Worm (Caenorhabditis elegans) whole organism, mixed stage, embryonic: ENCODE data around the gene elo-6.

ENCODE experiments used
- M03D4.4 ChIP-seq: sonication (generic microtip); optimal IDR thresholded peaks from 2 replicates; lab custom pipeline; 2017; ENCODE audit warnings: mild to moderate bottlenecking, missing genetic modification characterization, missing compliant biosample characterization
- ceh-39 ChIP-seq: fragments of 150-350 bp; optimal IDR thresholded peaks from 2 replicates; lab custom pipeline; 2014; ENCODE audit warnings: missing biosample characterization, missing genetic modification characterization
- ceh-43 ChIP-seq: fragments of 200-800 bp; sonication (Bioruptor generic); optimal IDR thresholded peaks from 2 replicates; lab custom pipeline; 2018; ENCODE audit warnings: mild to moderate bottlenecking, missing genetic modification characterization, moderate library complexity, missing compliant biosample characterization
- ceh-83 ChIP-seq: fragments of 200-800 bp; sonication (Bioruptor generic); optimal IDR thresholded peaks from 2 replicates; lab custom pipeline; 2018; ENCODE audit warnings: mild to moderate bottlenecking, missing genetic modification characterization, missing compliant biosample characterization
- ces-1 ChIP-seq: fragments of 150-350 bp; optimal IDR thresholded peaks from 2 replicates; lab custom pipeline; 2014; ENCODE audit warnings: missing biosample characterization, missing genetic modification reagents, missing genetic modification characterization
- drap-1 ChIP-seq: fragments of 200-800 bp; sonication (Bioruptor generic); optimal IDR thresholded peaks from 3 replicates; lab custom pipeline; 2018; ENCODE audit warnings: mild to moderate bottlenecking, missing genetic modification characterization, missing compliant biosample characterization
- elt-1 ChIP-seq: sonication (generic microtip); optimal IDR thresholded peaks from 2 replicates; lab custom pipeline; 2017; ENCODE audit warnings: missing genetic modification characterization, mild to moderate bottlenecking, missing compliant biosample characterization, antibody characterized with exemption, moderate library complexity, borderline replicate concordance; ENCODE audit not compliant: insufficient read depth
- elt-3 ChIP-seq: fragments of 150-350 bp; optimal IDR thresholded peaks from 2 replicates; lab custom pipeline; 2014; ENCODE audit warnings: missing biosample characterization, missing genetic modification characterization
- flh-1 ChIP-seq: fragments of 200-800 bp; sonication (Bioruptor generic); optimal IDR thresholded peaks from 2 replicates; lab custom pipeline; 2018; ENCODE audit warnings: mild to moderate bottlenecking, missing genetic modification characterization, moderate library complexity, missing compliant biosample characterization
- ham-2 ChIP-seq: fragments of 200-800 bp; sonication (Bioruptor generic); optimal IDR thresholded peaks from 2 replicates; lab custom pipeline; 2018; ENCODE audit warnings: mild to moderate bottlenecking, missing genetic modification characterization, missing compliant biosample characterization
- lin-13 ChIP-seq: fragments of 150-350 bp; optimal IDR thresholded peaks from 2 replicates; lab custom pipeline; 2014; ENCODE audit warnings: missing biosample characterization, missing genetic modification characterization
- lin-32 ChIP-seq: fragments of 200-800 bp; sonication (Bioruptor generic); optimal IDR thresholded peaks from 2 replicates; lab custom pipeline; 2018; ENCODE audit warnings: mild to moderate bottlenecking, missing genetic modification characterization, missing compliant biosample characterization
- lsy-2 ChIP-seq: fragments of 150-350 bp; optimal IDR thresholded peaks from 2 replicates; lab custom pipeline; 2014; ENCODE audit warnings: missing biosample characterization, missing genetic modification characterization
- mep-1 ChIP-seq: fragments of 150-350 bp; optimal IDR thresholded peaks from 2 replicates; lab custom pipeline; 2017; ENCODE audit warnings: missing biosample characterization, missing genetic modification reagents, missing genetic modification characterization, inconsistent platforms
- mls-2 ChIP-seq: sonication (generic microtip); optimal IDR thresholded peaks from 2 replicates; lab custom pipeline; 2016; ENCODE audit warnings: mild to moderate bottlenecking, missing genetic modification characterization, moderate library complexity, missing compliant biosample characterization
- nhr-12 ChIP-seq: fragments of 150-350 bp; optimal IDR thresholded peaks from 2 replicates; lab custom pipeline; 2014; ENCODE audit warnings: missing biosample characterization, missing genetic modification characterization
- nhr-2 ChIP-seq: fragments of 150-350 bp; optimal IDR thresholded peaks from 2 replicates; lab custom pipeline; 2014; ENCODE audit warnings: missing biosample characterization, missing genetic modification characterization
- nhr-237 ChIP-seq: fragments of 150-350 bp; optimal IDR thresholded peaks from 2 replicates; lab custom pipeline; 2014; ENCODE audit warnings: missing biosample characterization, missing genetic modification characterization
- nhr-28 ChIP-seq: fragments of 150-350 bp; optimal IDR thresholded peaks from 2 replicates; lab custom pipeline; 2014; ENCODE audit warnings: missing biosample characterization, missing genetic modification characterization
- nhr-76 ChIP-seq: sonication (generic microtip); optimal IDR thresholded peaks from 2 replicates; lab custom pipeline; 2017; ENCODE audit warnings: missing biosample characterization, missing genetic modification characterization
- pha-4 ChIP-seq: fragments of 150-350 bp; optimal IDR thresholded peaks from 2 replicates; lab custom pipeline; 2018; ENCODE audit warnings: missing biosample characterization, missing genetic modification reagents, missing genetic modification characterization
- sem-2 ChIP-seq: fragments of 200-800 bp; sonication (Bioruptor generic); optimal IDR thresholded peaks from 2 replicates; lab custom pipeline; 2018; ENCODE audit warnings: mild to moderate bottlenecking, missing genetic modification characterization, missing compliant biosample characterization
- sptf-1 ChIP-seq: sonication (generic microtip); optimal IDR thresholded peaks from 2 replicates; lab custom pipeline; 2017; ENCODE audit warnings: mild to moderate bottlenecking, missing genetic modification characterization, moderate library complexity, missing compliant biosample characterization
- tbx-8 ChIP-seq: fragments of 200-800 bp; sonication (Bioruptor generic); optimal IDR thresholded peaks from 2 replicates; lab custom pipeline; 2018; ENCODE audit warnings: mild to moderate bottlenecking, missing genetic modification characterization, moderate library complexity, missing compliant biosample characterization
- unc-120 ChIP-seq: sonication (generic microtip); optimal IDR thresholded peaks from 2 replicates; lab custom pipeline; 2017; ENCODE audit warnings: missing genetic modification characterization, missing compliant biosample characterization; ENCODE audit not compliant: poor library complexity, severe bottlenecking
- unc-39 ChIP-seq: fragments of 150-350 bp; optimal IDR thresholded peaks from 2 replicates; lab custom pipeline; 2014; ENCODE audit warnings: missing biosample characterization, missing genetic modification characterization
- unc-62 ChIP-seq: fragments of 150-350 bp; optimal IDR thresholded peaks from 2 replicates; lab custom pipeline; 2014; ENCODE audit warnings: missing biosample characterization, missing genetic modification reagents, missing genetic modification characterization
- zip-8 ChIP-seq: fragments of 150-350 bp; optimal IDR thresholded peaks from 2 replicates; lab custom pipeline; 2014; ENCODE audit warnings: missing biosample characterization, missing genetic modification characterization
- ztf-11 ChIP-seq: fragments of 150-350 bp; optimal IDR thresholded peaks from 2 replicates; lab custom pipeline; 2014; ENCODE audit warnings: missing biosample characterization, missing genetic modification characterization

Gene elo-6

DNA sequence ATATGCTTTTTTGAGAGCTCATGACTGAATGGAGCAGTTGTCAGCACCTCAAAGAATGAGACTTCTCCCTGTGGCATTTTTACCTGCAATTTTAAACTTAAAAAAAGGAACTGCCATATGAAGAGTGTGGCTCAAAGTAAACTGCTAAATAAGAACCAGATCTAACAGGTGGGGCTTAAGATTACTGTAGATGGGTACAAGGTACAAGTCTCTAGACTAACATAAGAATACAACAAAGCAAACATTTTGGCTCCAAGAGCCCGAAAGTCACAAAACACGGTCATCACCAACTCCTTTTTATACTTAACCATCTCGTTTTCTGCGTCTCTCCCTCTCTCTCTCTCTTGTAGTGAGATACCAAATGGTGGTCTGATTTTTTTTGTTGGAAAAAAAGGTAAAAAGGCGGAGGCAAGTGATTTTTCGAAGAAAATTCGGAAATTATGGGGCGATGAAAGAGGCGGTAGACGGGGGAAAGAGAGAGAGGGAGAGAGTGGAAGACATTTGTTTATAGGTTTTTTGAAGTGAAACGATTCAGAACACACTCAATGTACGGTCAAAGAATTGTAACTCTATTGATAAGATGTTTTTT is at the start of gene elo-6:
elo-6 (minus strand) TSS at position 83 of the 589 bp plus-strand sequence.
- TF ChIP-seq lsy-2 (tag; lab: Kevin White, UChicago) (no peak), lin-32 (no peak), flh-1 (no peak), unc-62 (no peak), nhr-28 (tag; lab: Kevin White, UChicago) (no peak), sem-2 (GFP tag; lab: Kevin White, UChicago) (no peak), nhr-76 (tag; lab: Kevin White, UChicago) (no peak), nhr-12 (tag; lab: Kevin White, UChicago) (no peak), drap-1 (GFP tag; lab: Kevin White, UChicago) (no peak), ztf-11 (tag; lab: Kevin White, UChicago) (no peak), ces-1 (GFP tag; lab: Kevin White, UChicago) (no peak), pha-4 (no peak), unc-120 (tag; lab: Kevin White, UChicago) (no peak), ceh-43 (no peak), nhr-237 (tag; lab: Kevin White, UChicago) (no peak), ceh-39 (no peak), elt-1 (tag; lab: Kevin White, UChicago) (no peak), tbx-8 (GFP tag; lab: Kevin White, UChicago) (no peak)

DNA sequence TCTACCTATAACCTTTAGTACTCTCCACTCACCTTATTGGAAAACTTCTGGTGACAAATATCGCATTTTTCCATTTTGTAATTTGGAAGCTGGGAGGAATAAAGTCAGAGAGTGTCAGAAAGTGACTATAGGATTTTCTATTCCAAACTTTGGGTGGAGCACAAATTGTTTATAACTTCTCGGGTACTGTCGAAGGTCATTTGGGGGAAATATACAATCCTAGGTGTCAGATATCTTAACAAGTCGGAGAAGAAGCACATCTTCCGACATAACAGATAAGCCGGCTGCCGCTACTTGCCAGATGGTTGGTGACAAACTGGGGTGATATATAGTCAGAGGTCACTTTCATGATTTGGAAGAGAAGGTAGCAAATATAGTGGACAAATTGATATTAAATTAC is 30.8 kb upstream of the elo-6 start, which contains the start of gene ehn-3:
ehn-3 (minus strand) TSS at position 101 of the 400 bp plus-strand sequence.
- TF ChIP-seq M03D4.4 (tag; lab: Kevin White, UChicago): no peak
- TF ChIP-seq zip-8 (tag; lab: Kevin White, UChicago): no peak
- TF ChIP-seq ceh-83: no peak
- TF ChIP-seq sptf-1: no peak
- no peak for TF ChIP-seq unc-39 (tag; lab: Kevin White, UChicago)
- TF ChIP-seq ham-2 (GFP tag; lab: Kevin White, UChicago): no peak
- no peak for TF ChIP-seq drap-1 (GFP tag; lab: Kevin White, UChicago)
- no peak for TF ChIP-seq sem-2 (GFP tag; lab: Kevin White, UChicago)
- no peak for TF ChIP-seq nhr-28 (tag; lab: Kevin White, UChicago)
- TF ChIP-seq lin-13: no peak
- no peak for TF ChIP-seq nhr-2 (tag; lab: Kevin White, UChicago)
- no peak for TF ChIP-seq ceh-39
- TF ChIP-seq mep-1 (tag; lab: Kevin White, UChicago): no peak
- TF ChIP-seq ceh-43: no peak
- TF ChIP-seq pha-4: no peak
- TF ChIP-seq nhr-76 (tag; lab: Kevin White, UChicago): no peak
- no peak for TF ChIP-seq unc-120 (tag; lab: Kevin White, UChicago)
- no peak for TF ChIP-seq mls-2

DNA sequence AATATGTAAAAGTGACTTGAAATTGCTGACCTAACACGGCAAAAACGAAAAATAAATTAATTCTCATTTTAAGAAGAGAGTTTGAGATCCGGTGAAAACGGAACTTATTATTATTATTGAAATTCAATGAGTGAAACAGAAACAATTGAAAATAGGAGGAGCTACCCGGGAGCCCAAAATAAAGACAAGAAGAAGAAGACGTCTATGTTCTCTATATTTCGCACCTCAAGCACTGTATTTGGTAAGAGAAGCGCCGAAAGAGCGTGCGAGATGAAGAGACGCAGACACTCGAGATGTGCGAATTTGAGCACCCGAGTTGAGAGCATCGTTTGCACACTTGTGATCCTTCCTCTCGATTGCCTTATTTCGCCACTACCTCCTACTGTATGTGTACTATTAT is 27.3 kb upstream of the elo-6 start, which contains the start of gene spp-7:
spp-7 (minus strand) TSS at position 101 of the 400 bp plus-strand sequence.
- TF ChIP-seq ztf-11 (tag; lab: Kevin White, UChicago) (no peak), nhr-76 (tag; lab: Kevin White, UChicago) (no peak), ham-2 (GFP tag; lab: Kevin White, UChicago) (no peak), ceh-43 (no peak), nhr-12 (tag; lab: Kevin White, UChicago) (no peak), elt-3 (tag; lab: Kevin White, UChicago) (no peak), flh-1 (no peak), unc-120 (tag; lab: Kevin White, UChicago) (no peak), tbx-8 (GFP tag; lab: Kevin White, UChicago) (no peak), lin-32 (no peak), ces-1 (GFP tag; lab: Kevin White, UChicago) (no peak)

DNA sequence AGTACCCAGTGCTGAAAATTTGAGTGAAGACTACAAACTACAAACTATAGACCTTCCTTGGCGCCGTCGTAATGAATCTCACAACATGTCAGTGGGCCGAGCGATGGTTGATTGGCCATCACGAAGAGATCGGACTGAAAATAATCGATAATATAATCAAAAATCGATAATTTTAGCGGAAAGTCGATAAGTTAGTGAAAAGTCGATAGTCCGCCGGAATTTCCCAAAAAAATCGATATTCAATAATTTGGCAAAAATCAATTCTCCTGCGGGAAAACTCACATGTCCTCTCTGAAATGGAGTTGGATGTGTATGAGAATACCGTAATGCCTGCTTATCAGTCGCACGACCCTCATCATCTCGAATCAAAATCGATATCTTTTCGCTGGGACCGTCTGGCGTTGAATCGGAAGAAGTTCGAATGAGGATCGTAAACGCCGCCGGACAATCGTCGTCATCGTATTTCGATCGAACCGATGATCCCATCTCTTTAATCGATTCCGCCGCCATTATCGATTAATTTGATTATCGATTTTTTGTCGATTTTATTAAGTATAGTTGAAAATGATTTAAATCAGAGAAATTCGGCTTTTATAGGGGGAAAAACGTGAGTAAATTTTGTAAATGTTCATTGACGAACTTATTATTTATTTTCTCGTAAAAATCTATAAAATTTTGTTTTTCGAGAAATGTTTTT is 23.4 kb upstream of the elo-6 start, which contains the start of gene ZK616.8:
ZK616.8 (minus strand) TSS at position 553 of the 697 bp plus-strand sequence.
- TF ChIP-seq drap-1 (GFP tag; lab: Kevin White, UChicago) (no peak), nhr-76 (tag; lab: Kevin White, UChicago) (no peak), tbx-8 (GFP tag; lab: Kevin White, UChicago) (no peak), elt-1 (tag; lab: Kevin White, UChicago) (no peak), sem-2 (GFP tag; lab: Kevin White, UChicago) (no peak), mep-1 (tag; lab: Kevin White, UChicago) (no peak), M03D4.4 (tag; lab: Kevin White, UChicago) (no peak), ceh-39 (no peak), ztf-11 (tag; lab: Kevin White, UChicago) (no peak), ceh-43 (no peak), nhr-237 (tag; lab: Kevin White, UChicago) (no peak), lin-32 (no peak), sptf-1 (no peak)
